Fruit fly (Drosophila melanogaster) whole organism: ENCODE results near the gene CG32388.
A peak's percentile ranks its signal among the peaks of the same experiment; 100 is the strongest.

Source experiments
- CG8478 ChIP-seq: fragments of >200 bp; optimal IDR thresholded peaks from 2 replicates; lab custom pipeline; 2018; ENCODE audit warnings: inconsistent platforms
- Dll ChIP-seq: fragments of >200 bp; optimal IDR thresholded peaks from 2 replicates; lab custom pipeline; 2017
- EcR ChIP-seq, 2 experiments: fragments of >200 bp; optimal IDR thresholded peaks; 2 replicates each; lab custom pipeline; 2017; ENCODE audit warnings: missing biosample characterization in 2 of 2, missing genetic modification characterization in 2 of 2, missing genetic modification reagents in 2 of 2
- pan ChIP-seq: fragments of >200 bp; optimal IDR thresholded peaks from 2 replicates; lab custom pipeline; 2017
- psq ChIP-seq: fragments of >200 bp; optimal IDR thresholded peaks from 2 replicates; lab custom pipeline; 2017
- usp ChIP-seq: fragments of >200 bp; optimal IDR thresholded peaks from 2 replicates; lab custom pipeline; 2017; ENCODE audit warnings: missing biosample characterization, missing genetic modification characterization, mixed read lengths

Gene CG32388

DNA sequence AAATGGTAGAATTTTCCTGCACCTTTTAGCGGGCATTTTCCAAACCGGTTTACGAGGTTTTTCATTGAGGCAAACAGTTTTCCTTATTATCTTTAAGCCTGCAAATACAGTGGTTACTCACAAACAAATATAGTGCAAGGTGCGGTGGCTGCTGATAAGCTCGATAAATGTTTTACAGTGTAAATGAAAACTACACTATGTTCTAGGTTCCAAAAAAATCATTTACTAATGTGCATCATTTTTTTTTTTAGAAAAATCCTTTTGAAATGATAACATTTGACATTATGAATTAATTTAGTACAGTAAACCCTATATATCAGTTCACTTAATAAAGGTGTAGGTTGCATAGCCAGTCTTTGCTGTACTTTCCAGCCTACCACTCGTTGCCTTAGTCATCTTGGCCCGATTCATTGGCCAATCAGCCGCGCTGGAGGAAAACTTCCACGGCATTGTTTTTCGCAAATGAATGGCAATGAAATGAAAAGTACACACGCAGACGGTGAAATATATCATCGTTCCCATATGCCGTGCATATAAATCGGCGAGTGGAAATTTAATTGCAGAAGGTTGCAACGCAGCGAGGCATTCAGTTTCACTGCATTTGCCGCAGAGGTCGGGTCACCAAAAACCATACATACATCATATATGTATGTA, 6.2 kb downstream of the CG32388 start:
- no peak for TF ChIP-seq usp (GFP tag; lab: Kevin White, UChicago)
- no peak for TF ChIP-seq psq

dm6 chr3L:6977391-6977790, 7.0 kb downstream of the CG32388 start:
- TF ChIP-seq Dll (lab: Kevin White, UChicago) (no peak), CG8478 (lab: Kevin White, UChicago) (no peak), usp (GFP tag; lab: Kevin White, UChicago) (no peak), pan (lab: Kevin White, UChicago) (no peak), psq (no peak), EcR (GFP tag; optimal IDR thresholded peaks at IDR 0.05; lab: Kevin White, UChicago) (no peak)

DNA sequence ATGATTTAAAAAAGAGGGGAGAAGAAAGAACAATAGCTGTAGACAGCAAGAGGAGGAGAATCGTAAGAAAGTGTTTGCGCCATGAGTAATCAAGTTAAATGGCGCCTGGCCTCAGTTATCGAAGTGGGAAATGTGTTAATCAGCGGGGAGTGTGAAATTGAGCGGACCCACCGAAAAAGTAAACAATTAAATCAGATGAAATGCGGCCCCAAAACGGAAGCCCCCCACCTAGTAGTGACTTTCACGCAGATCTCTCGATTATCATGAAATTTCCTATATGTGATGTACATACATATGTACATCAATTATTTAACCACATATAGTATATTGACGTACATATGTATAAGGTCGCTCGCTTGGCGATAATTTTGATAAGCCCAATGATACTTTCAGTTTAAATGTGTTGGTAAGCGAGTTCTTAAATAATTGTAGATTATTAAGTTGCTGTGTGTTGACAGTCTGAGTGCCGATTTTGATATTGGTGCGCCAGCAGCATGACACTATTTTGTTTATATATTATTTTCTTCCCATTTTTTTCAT, 7.7 kb downstream of the CG32388 start:
- TF ChIP-seq pan (lab: Kevin White, UChicago), result no peak
- TF ChIP-seq psq, result no peak
- no peak for TF ChIP-seq EcR (GFP tag; optimal IDR thresholded peaks at IDR 0.05; lab: Kevin White, UChicago)
- TF ChIP-seq CG8478 (lab: Kevin White, UChicago), result no peak
- TF ChIP-seq Dll (lab: Kevin White, UChicago), result no peak
- no peak for TF ChIP-seq usp (GFP tag; lab: Kevin White, UChicago)

DNA sequence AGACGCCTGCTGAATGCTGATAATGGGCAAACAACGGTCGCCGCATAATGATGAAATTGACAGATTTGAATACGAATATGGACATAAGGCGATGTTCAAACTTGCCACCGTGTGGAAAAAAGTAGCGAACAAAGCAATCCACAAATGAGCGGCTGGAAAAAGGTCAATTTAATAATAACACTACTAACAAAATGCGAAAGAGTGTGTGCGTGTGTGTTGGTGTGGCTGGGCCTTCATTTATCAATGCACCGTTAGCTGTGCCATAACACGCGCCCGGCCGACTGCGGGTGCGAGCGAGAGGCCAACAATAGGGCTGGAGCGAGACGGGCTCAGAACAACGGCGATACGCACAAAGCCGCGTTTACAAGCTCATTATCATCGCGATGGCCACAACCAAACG, 8.5 kb downstream of the CG32388 start:
- TF ChIP-seq usp (GFP tag; lab: Kevin White, UChicago) (no peak), Dll (lab: Kevin White, UChicago) (no peak), CG8478 (lab: Kevin White, UChicago) (no peak), EcR (GFP tag; optimal IDR thresholded peaks at IDR 0.05; lab: Kevin White, UChicago) (no peak), psq (no peak), pan (lab: Kevin White, UChicago) (no peak)

DNA sequence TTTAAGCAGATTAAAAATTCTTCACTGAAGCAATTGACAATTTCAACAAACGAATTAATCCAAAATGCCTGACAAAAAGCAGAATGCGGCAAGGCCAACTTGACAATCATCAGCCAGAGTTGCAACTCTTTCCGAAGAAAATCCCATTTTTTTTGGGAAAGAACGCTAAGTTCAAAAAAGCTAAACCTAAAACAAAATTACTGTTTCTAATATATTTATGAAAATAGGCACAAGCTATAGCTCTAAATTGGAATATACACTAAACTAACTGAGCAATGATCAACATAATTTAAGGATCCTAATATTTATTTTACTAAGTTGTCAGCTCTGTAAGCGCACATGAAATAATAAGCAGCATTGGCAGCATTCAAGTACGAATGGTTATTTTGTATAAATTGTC, 12.0 kb downstream of the CG32388 start, which contains the start of gene CG10063:
Gene CG10063, minus strand, starts transcription at position 101 of the 400 bp plus-strand sequence.
- no peak for TF ChIP-seq usp (GFP tag; lab: Kevin White, UChicago)
- TF ChIP-seq Dll (lab: Kevin White, UChicago), result no peak
- TF ChIP-seq psq, result no peak
- no peak for TF ChIP-seq CG8478 (lab: Kevin White, UChicago)
- TF ChIP-seq EcR (GFP tag; optimal IDR thresholded peaks at IDR 0.05; lab: Kevin White, UChicago), result no peak
- TF ChIP-seq pan (lab: Kevin White, UChicago), result no peak

DNA sequence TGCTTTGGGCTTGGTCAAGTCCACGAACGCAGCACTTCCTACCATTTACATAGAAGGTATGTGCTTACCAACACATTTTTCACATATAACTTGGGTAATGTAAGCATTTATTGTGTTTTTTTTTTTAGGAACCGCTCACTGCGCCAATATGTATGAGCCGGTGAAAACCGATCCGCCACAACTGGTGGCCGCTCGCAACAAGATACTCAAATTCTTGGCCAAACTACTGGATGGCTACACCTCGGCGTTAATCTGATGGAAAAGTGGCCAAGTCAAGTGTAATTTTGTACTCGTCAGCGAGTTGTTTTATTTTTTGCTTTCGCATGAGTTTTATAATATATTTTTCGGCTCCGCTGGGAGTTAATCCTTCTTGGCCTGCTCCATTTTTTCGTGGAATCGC, 13.1 kb downstream of the CG32388 start:
- TF ChIP-seq psq (no peak), Dll (lab: Kevin White, UChicago) (no peak), CG8478 (lab: Kevin White, UChicago) (no peak), pan (lab: Kevin White, UChicago) (no peak), usp (GFP tag; lab: Kevin White, UChicago) (no peak), EcR (GFP tag; optimal IDR thresholded peaks at IDR 0.05; lab: Kevin White, UChicago) (no peak)

- TF ChIP-seq usp (GFP tag; lab: Kevin White, UChicago) (no peak), Dll (lab: Kevin White, UChicago) (no peak), CG8478 (lab: Kevin White, UChicago) (no peak), psq (no peak), pan (lab: Kevin White, UChicago) (no peak), EcR (GFP tag; optimal IDR thresholded peaks at IDR 0.05; lab: Kevin White, UChicago) (no peak)
Observed at dm6 chr3L:6968961-6969814, 15.2 kb downstream of the CG32388 start, which contains the start of the genes Mis12 and CG9953. Mis12 (minus strand) TSS chr3L:6969048. CG9953 (plus strand) TSS chr3L:6969658.

- TF ChIP-seq CG8478 (lab: Kevin White, UChicago) (no peak), pan (lab: Kevin White, UChicago) (no peak), usp (GFP tag; lab: Kevin White, UChicago) (no peak), Dll (lab: Kevin White, UChicago) (no peak), psq (no peak)
Observed at dm6 chr3L:6967797-6968196, 16.6 kb downstream of the CG32388 start, which contains the start of gene CG10064. CG10064 (minus strand) TSS chr3L:6967897.

DNA sequence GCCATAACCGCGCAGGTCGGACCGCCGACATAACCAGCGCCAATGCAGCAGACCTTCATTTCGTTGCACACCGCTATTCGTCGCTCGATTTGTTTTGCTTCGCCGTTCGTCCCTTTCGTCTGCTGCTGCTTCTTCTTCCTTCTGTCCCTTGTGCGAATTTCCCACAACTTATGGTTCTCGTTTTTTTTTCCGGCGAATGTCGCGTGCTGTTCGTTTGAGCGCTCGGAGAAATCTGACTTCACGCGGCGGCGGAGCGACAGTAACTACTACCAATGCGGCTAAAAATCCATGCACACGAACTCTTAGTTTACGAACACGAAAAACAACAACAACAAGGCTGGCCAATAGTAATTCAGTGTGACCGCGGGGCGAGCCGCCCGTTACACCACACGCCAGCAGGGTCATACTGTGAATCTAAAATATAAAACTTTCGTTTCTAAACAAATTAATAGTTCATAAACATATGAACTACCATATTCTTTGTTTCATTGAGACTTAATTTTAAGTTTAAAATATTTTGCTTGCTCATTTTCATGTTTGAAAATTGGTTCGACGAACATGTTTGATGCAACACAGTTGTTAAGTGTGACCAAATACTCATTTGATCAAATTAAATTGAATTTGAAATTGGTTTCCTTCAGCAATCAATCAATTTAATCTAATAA, 19.8 kb downstream of the CG32388 start, which contains the start of gene sgl:
Gene sgl, minus strand, starts transcription at position 271 of the 665 bp plus-strand sequence.
- TF ChIP-seq psq (peak; percentile 18), pan (lab: Kevin White, UChicago) (no peak)

dm6 chr3L:6963792-6964487, 20.4 kb downstream of the CG32388 start:
- peak; percentile 1 for TF ChIP-seq psq
- no peak for TF ChIP-seq EcR (GFP tag; optimal IDR thresholded peaks at IDR 0.05; lab: Kevin White, UChicago)

- no peak for TF ChIP-seq usp (GFP tag; lab: Kevin White, UChicago)
- TF ChIP-seq EcR (GFP tag; optimal IDR thresholded peaks at IDR 0.05; lab: Kevin White, UChicago), result no peak
- no peak for TF ChIP-seq Dll (lab: Kevin White, UChicago)
- no peak for TF ChIP-seq CG8478 (lab: Kevin White, UChicago)
- TF ChIP-seq psq, result no peak
- TF ChIP-seq pan (lab: Kevin White, UChicago), result no peak
Observed at dm6 chr3L:6963175-6963574, 21.2 kb downstream of the CG32388 start.
